Fruit fly (Drosophila melanogaster) whole organism, embryonic: ENCODE results near the gene Kr-h2.
A peak's percentile ranks its signal among the peaks of the same experiment; 100 is the strongest.

ENCODE experiments used
- Abd-B ChIP-seq: fragments of 200-800 bp; sonication (Bioruptor generic); optimal IDR thresholded peaks from 2 replicates; lab custom pipeline; 2018; ENCODE audit warnings: missing biosample characterization, mild to moderate bottlenecking, missing genetic modification characterization, moderate library complexity
- Atf6 ChIP-seq: fragments of 200-800 bp; sonication (Bioruptor generic); IDR thresholded peaks from 2 replicates; pipeline ENCODE4 v1.3.6; 2022; ENCODE audit warnings: missing biosample characterization, missing genetic modification characterization
- Awh ChIP-seq: fragments of 200-800 bp; sonication (Bioruptor generic); IDR thresholded peaks from 2 replicates; pipeline ENCODE4, ENCODE4 v1.3.6; 2022; ENCODE audit warnings: missing biosample characterization, missing genetic modification characterization
- Bdp1 ChIP-seq: fragments of 200-800 bp; sonication (Bioruptor generic); optimal IDR thresholded peaks from 3 replicates; lab custom pipeline; 2016; ENCODE audit warnings: missing biosample characterization, missing genetic modification characterization
- CG10267 ChIP-seq: fragments of 200-800 bp; sonication (Bioruptor generic); optimal IDR thresholded peaks from 2 replicates; lab custom pipeline; 2018; ENCODE audit warnings: missing biosample characterization, mild to moderate bottlenecking, missing genetic modification characterization, moderate library complexity
- CG13287 ChIP-seq: fragments of 200-800 bp; sonication (Bioruptor generic); IDR thresholded peaks from 2 replicates; pipeline ENCODE4 v1.3.6; 2022; ENCODE audit warnings: missing biosample characterization, missing genetic modification characterization; ENCODE audit not compliant: partially characterized antibody
- CG14014 ChIP-seq: fragments of 200-800 bp; sonication (Bioruptor generic); IDR thresholded peaks from 2 replicates; pipeline ENCODE4 v1.3.6; 2022; ENCODE audit warnings: missing biosample characterization, missing genetic modification characterization
- CG15514 ChIP-seq: fragments of 200-800 bp; sonication (Bioruptor generic); optimal IDR thresholded peaks from 3 replicates; lab custom pipeline; 2017; ENCODE audit warnings: missing biosample characterization, missing genetic modification characterization, mild to moderate bottlenecking, moderate library complexity, missing genetic modification reagents
- CG1602 ChIP-seq: fragments of 200-800 bp; sonication (Bioruptor generic); optimal IDR thresholded peaks from 3 replicates; lab custom pipeline; 2016; ENCODE audit warnings: missing biosample characterization, missing genetic modification characterization
- CG18764 ChIP-seq: fragments of 200-800 bp; sonication (Bioruptor generic); optimal IDR thresholded peaks from 3 replicates; lab custom pipeline; 2016; ENCODE audit warnings: missing biosample characterization, missing genetic modification characterization
- CG2116 ChIP-seq: fragments of 200-800 bp; sonication (Bioruptor generic); optimal IDR thresholded peaks from 3 replicates; lab custom pipeline; 2018; ENCODE audit warnings: missing biosample characterization, mild to moderate bottlenecking, missing genetic modification characterization
- CG2875 ChIP-seq: fragments of 200-800 bp; sonication (Bioruptor generic); optimal IDR thresholded peaks from 2 replicates; lab custom pipeline; 2017; ENCODE audit warnings: missing biosample characterization, mild to moderate bottlenecking, missing genetic modification characterization, missing genetic modification reagents
- CG31224 ChIP-seq: fragments of 200-800 bp; sonication (Bioruptor generic); IDR thresholded peaks from 2 replicates; pipeline ENCODE4 v1.3.6; 2022; ENCODE audit warnings: missing biosample characterization, missing genetic modification characterization
- CG31388 ChIP-seq: fragments of 200-800 bp; sonication (Bioruptor generic); optimal IDR thresholded peaks from 2 replicates; lab custom pipeline; 2016; ENCODE audit warnings: missing biosample characterization, missing genetic modification characterization
- CG3407 ChIP-seq: fragments of 200-800 bp; sonication (Bioruptor generic); optimal IDR thresholded peaks from 2 replicates; lab custom pipeline; 2018; ENCODE audit warnings: missing biosample characterization, mild to moderate bottlenecking, missing genetic modification characterization
- CG34376 ChIP-seq: fragments of 200-800 bp; sonication (Bioruptor generic); optimal IDR thresholded peaks from 2 replicates; lab custom pipeline; 2018; ENCODE audit warnings: missing biosample characterization, mild to moderate bottlenecking, missing genetic modification characterization
- CG42726 ChIP-seq: fragments of 200-800 bp; sonication (Bioruptor generic); IDR thresholded peaks from 2 replicates; pipeline ENCODE4 v1.3.6; 2022; ENCODE audit warnings: missing biosample characterization, missing genetic modification characterization; ENCODE audit not compliant: partially characterized antibody
- CG4328 ChIP-seq: fragments of 200-800 bp; sonication (Bioruptor generic); optimal IDR thresholded peaks from 3 replicates; lab custom pipeline; 2017; ENCODE audit warnings: missing biosample characterization, missing genetic modification reagents, missing genetic modification characterization
- CG4360 ChIP-seq: fragments of 200-800 bp; sonication (Bioruptor generic); IDR thresholded peaks from 2 replicates; pipeline ENCODE4 v1.3.6; 2022; ENCODE audit warnings: missing biosample characterization, missing genetic modification characterization
- CG8359 ChIP-seq: fragments of 200-800 bp; sonication (Bioruptor generic); optimal IDR thresholded peaks from 2 replicates; lab custom pipeline; 2017; ENCODE audit warnings: missing biosample characterization, mild to moderate bottlenecking, missing genetic modification characterization, borderline replicate concordance
- CG9817 ChIP-seq: fragments of 200-800 bp; sonication (Bioruptor generic); optimal IDR thresholded peaks from 2 replicates; lab custom pipeline; 2018; ENCODE audit warnings: missing biosample characterization, mild to moderate bottlenecking, missing genetic modification characterization, moderate library complexity
- CG9876 ChIP-seq: fragments of 200-800 bp; sonication (Bioruptor generic); optimal IDR thresholded peaks from 2 replicates; lab custom pipeline; 2016; ENCODE audit warnings: missing biosample characterization, missing genetic modification characterization
- CTCF ChIP-seq: fragments of 200-800 bp; sonication (Bioruptor generic); optimal IDR thresholded peaks from 2 replicates; lab custom pipeline; 2017; ENCODE audit warnings: missing biosample characterization, mild to moderate bottlenecking, missing genetic modification characterization, moderate library complexity
- Deaf1 ChIP-seq: fragments of 200-800 bp; optimal IDR thresholded peaks from 3 replicates; lab custom pipeline; 2019; ENCODE audit warnings: missing biosample characterization, mild to moderate bottlenecking, missing genetic modification characterization, moderate library complexity
- Eip74EF ChIP-seq, 2 experiments: fragments of 200-800 bp in 1 of 2; fragments of >200 bp in 1 of 2; sonication (Bioruptor generic) in 1 of 2; optimal IDR thresholded peaks; 2 replicates each; lab custom pipeline; 2017 to 2019; ENCODE audit warnings: missing biosample characterization in 2 of 2, missing genetic modification characterization in 2 of 2, mild to moderate bottlenecking in 1 of 2, moderate library complexity in 1 of 2
- Fer3 ChIP-seq: fragments of 200-800 bp; sonication (Bioruptor generic); optimal IDR thresholded peaks from 2 replicates; lab custom pipeline; 2018; ENCODE audit warnings: missing biosample characterization, mild to moderate bottlenecking, missing genetic modification characterization, moderate library complexity
- HHEX ChIP-seq: fragments of 200-800 bp; sonication (Bioruptor generic); optimal IDR thresholded peaks from 3 replicates; lab custom pipeline; 2017; ENCODE audit warnings: missing biosample characterization, mild to moderate bottlenecking, missing genetic modification characterization, missing genetic modification reagents
- Lpt ChIP-seq: fragments of >200 bp; optimal IDR thresholded peaks from 2 replicates; lab custom pipeline; 2018; ENCODE audit warnings: missing biosample characterization, missing genetic modification characterization
- MBD-R2 ChIP-seq: fragments of 200-800 bp; sonication (Bioruptor generic); IDR thresholded peaks from 2 replicates; pipeline ENCODE4 v1.3.6; 2022; ENCODE audit warnings: missing biosample characterization, missing genetic modification characterization
- NK7.1 ChIP-seq: fragments of 200-800 bp; sonication (Bioruptor generic); optimal IDR thresholded peaks from 3 replicates; lab custom pipeline; 2016; ENCODE audit warnings: missing biosample characterization, missing genetic modification characterization
- Xrp1 ChIP-seq: fragments of 200-800 bp; sonication (Bioruptor generic); IDR thresholded peaks from 2 replicates; pipeline ENCODE4 v1.3.6; 2022; ENCODE audit warnings: missing biosample characterization, missing genetic modification characterization
- bbx ChIP-seq: fragments of 200-800 bp; sonication (Bioruptor generic); IDR thresholded peaks from 2 replicates; pipeline ENCODE4 v1.3.6; 2022; ENCODE audit warnings: missing biosample characterization, missing genetic modification characterization; ENCODE audit not compliant: partially characterized antibody
- chinmo ChIP-seq: fragments of 200-800 bp; sonication (Bioruptor generic); IDR thresholded peaks from 4 replicates; pipeline ENCODE4 v1.3.6; 2022; ENCODE audit warnings: missing biosample characterization, missing genetic modification characterization; ENCODE audit not compliant: partially characterized antibody
- cwo ChIP-seq: fragments of 200-800 bp; sonication (Bioruptor generic); optimal IDR thresholded peaks from 3 replicates; lab custom pipeline; 2017; ENCODE audit warnings: missing biosample characterization, missing genetic modification characterization, mild to moderate bottlenecking, moderate library complexity, missing genetic modification reagents
- gce ChIP-seq: fragments of 200-800 bp; sonication (Bioruptor generic); IDR thresholded peaks from 3 replicates; pipeline ENCODE4 v1.3.6; 2022; ENCODE audit warnings: missing biosample characterization, missing genetic modification characterization
- grn ChIP-seq: fragments of 200-800 bp; sonication (Bioruptor generic); optimal IDR thresholded peaks from 3 replicates; lab custom pipeline; 2017; ENCODE audit warnings: missing biosample characterization, missing genetic modification characterization
- inv ChIP-seq: fragments of 200-800 bp; sonication (Bioruptor generic); IDR thresholded peaks from 2 replicates; pipeline ENCODE4 v1.3.6; 2022; ENCODE audit warnings: missing biosample characterization, missing genetic modification characterization; ENCODE audit not compliant: partially characterized antibody
- jing ChIP-seq: fragments of 200-800 bp; sonication (Bioruptor generic); optimal IDR thresholded peaks from 2 replicates; lab custom pipeline; 2018; ENCODE audit warnings: missing biosample characterization, mild to moderate bottlenecking, missing genetic modification characterization
- kni ChIP-seq: fragments of 200-800 bp; sonication (Bioruptor generic); optimal IDR thresholded peaks from 3 replicates; lab custom pipeline; 2017; ENCODE audit warnings: mild to moderate bottlenecking, missing biosample characterization, missing genetic modification reagents, missing genetic modification characterization
- lmd ChIP-seq: fragments of 200-800 bp; sonication (Bioruptor generic); IDR thresholded peaks from 2 replicates; pipeline ENCODE4 v1.3.6; 2022; ENCODE audit warnings: missing biosample characterization, missing genetic modification characterization
- nerfin-1 ChIP-seq: fragments of 200-800 bp; sonication (Bioruptor generic); optimal IDR thresholded peaks from 3 replicates; lab custom pipeline; 2019; ENCODE audit warnings: missing biosample characterization, mild to moderate bottlenecking, missing genetic modification characterization, moderate library complexity
- org-1 ChIP-seq: fragments of 200-800 bp; sonication (Bioruptor generic); optimal IDR thresholded peaks from 2 replicates; lab custom pipeline; 2017; ENCODE audit warnings: missing biosample characterization, missing genetic modification characterization
- prd ChIP-seq, 3 experiments: fragments of >200 bp in 2 of 3; fragments of 200-800 bp in 1 of 3; sonication (Bioruptor generic) in 1 of 3; optimal IDR thresholded peaks in 2 of 3; IDR thresholded peaks in 1 of 3; 2 replicates in 2 of 3; 3 replicates in 1 of 3; pipeline versions ENCODE4 v1.3.6 to Lab custom; 2017 to 2022; ENCODE audit warnings: missing biosample characterization in 1 of 3, missing genetic modification characterization in 1 of 3
- sens ChIP-seq: fragments of 200-800 bp; sonication (Bioruptor generic); peaks from one replicate; lab custom pipeline; 2016; ENCODE audit warnings: missing biosample characterization, missing genetic modification characterization
- sima ChIP-seq: fragments of 200-800 bp; sonication (Bioruptor generic); optimal IDR thresholded peaks from 2 replicates; lab custom pipeline; 2016; ENCODE audit warnings: missing biosample characterization, missing genetic modification characterization
- sug ChIP-seq: fragments of 200-800 bp; optimal IDR thresholded peaks from 2 replicates; lab custom pipeline; 2019; ENCODE audit warnings: missing biosample characterization, mild to moderate bottlenecking, missing genetic modification characterization, moderate library complexity
- tin ChIP-seq: fragments of 200-800 bp; sonication (Bioruptor generic); optimal IDR thresholded peaks from 3 replicates; lab custom pipeline; 2016; ENCODE audit warnings: missing biosample characterization, missing genetic modification characterization
- trh ChIP-seq: fragments of 200-800 bp; sonication (Bioruptor generic); optimal IDR thresholded peaks from 2 replicates; lab custom pipeline; 2016; ENCODE audit warnings: missing biosample characterization, missing genetic modification characterization
- twi ChIP-seq: fragments of 200-800 bp; optimal IDR thresholded peaks from 2 replicates; lab custom pipeline; 2019; ENCODE audit warnings: missing biosample characterization, mild to moderate bottlenecking, missing genetic modification characterization, moderate library complexity

The Kr-h2 gene

DNA sequence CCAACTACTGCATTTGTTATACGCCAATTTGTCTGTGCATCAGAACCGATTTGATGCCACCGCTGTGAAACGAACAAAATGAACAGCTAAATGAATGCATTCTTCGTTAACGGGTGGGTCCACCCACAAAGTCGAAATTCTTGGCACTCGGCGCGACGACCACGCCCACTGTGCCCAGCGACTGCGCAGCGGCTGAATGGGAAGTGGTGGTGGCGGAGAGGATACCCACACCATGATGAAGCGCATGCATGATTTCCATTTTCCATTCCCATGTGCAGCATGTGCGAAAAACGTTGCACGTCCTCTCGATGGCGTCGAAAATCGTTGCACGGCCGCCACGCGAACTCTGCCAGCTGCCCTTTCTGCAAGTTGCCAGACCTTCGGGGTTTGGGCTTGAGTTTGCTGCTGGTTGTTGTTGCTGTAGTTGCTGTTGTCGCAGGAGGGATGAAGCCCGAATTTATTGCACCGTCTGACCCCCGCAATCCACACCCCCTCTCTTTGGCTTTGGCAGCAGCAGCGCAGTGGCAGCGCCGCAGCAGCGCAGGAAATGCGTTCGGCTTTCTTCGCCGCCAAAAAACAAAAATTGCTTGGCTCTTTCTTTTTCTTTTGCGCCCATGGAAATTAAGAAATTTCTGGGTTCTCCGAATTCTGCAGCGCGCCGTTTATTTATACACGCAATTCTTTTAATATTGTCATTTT is 10.5 kb downstream of the Kr-h2 start (continued):
- TF ChIP-seq Deaf1: peak; percentile 14
- TF ChIP-seq CG9876: no peak
- no peak for TF ChIP-seq NK7.1 (GFP tag; lab: Kevin White, UChicago)
- TF ChIP-seq jing (GFP tag; lab: Kevin White, UChicago): no peak
- peak; percentile 38 for TF ChIP-seq twi (tag; lab: Kevin White, UChicago)
- TF ChIP-seq CTCF: no peak
- TF ChIP-seq tin (GFP tag; lab: Kevin White, UChicago): no peak
- no peak for TF ChIP-seq Eip74EF (GFP tag; optimal IDR thresholded peaks at IDR 0.05; lab: Kevin White, UChicago)
- TF ChIP-seq CG8359 (GFP tag; lab: Kevin White, UChicago): no peak
- no peak for TF ChIP-seq CG13287 (GFP tag; lab: Robert Waterston, UW)
- TF ChIP-seq CG42726 (GFP tag; lab: Robert Waterston, UW): peak; percentile 100
- TF ChIP-seq Lpt (GFP tag; lab: Kevin White, UChicago): no peak
- TF ChIP-seq sug: no peak
- TF ChIP-seq CG1602 (GFP tag; lab: Kevin White, UChicago): no peak
- TF ChIP-seq CG18764 (GFP tag; lab: Kevin White, UChicago): no peak
- no peak for TF ChIP-seq sima
- TF ChIP-seq CG31388 (GFP tag; lab: Kevin White, UChicago): no peak
- 0 out of 4 replicates have a peak, but pooled peaks have one; percentile 13 for TF ChIP-seq chinmo (GFP tag; lab: Robert Waterston, UW)
- no peak for TF ChIP-seq org-1 (GFP tag; lab: Kevin White, UChicago)
- no peak for TF ChIP-seq cwo (GFP tag; lab: Kevin White, UChicago)
- TF ChIP-seq CG9817 (tag; lab: Kevin White, UChicago): no peak
- no peak for TF ChIP-seq inv
- no peak for TF ChIP-seq trh (GFP tag; lab: Kevin White, UChicago)
- TF ChIP-seq lmd (GFP tag; lab: Robert Waterston, UW): no peak
- TF ChIP-seq Xrp1 (GFP tag; lab: Robert Waterston, UW): 0 out of 2 replicates have a peak, but pooled peaks have one; percentile 20
- no peak for TF ChIP-seq Abd-B (GFP tag; lab: Kevin White, UChicago)
- TF ChIP-seq CG31224 (GFP tag; lab: Robert Waterston, UW): no peak
- TF ChIP-seq Bdp1 (GFP tag; lab: Kevin White, UChicago): no peak
- 0 out of 3 replicates have a peak, but pooled peaks have one; percentile 7 for TF ChIP-seq gce (GFP tag; lab: Robert Waterston, UW)
- TF ChIP-seq prd (optimal IDR thresholded peaks at IDR 0.05; lab: Kevin White, UChicago): no peak
- TF ChIP-seq prd (GFP tag; IDR thresholded peaks at IDR 0.05; lab: Robert Waterston, UW): no peak
- TF ChIP-seq CG34376 (GFP tag; lab: Kevin White, UChicago): no peak
- TF ChIP-seq CG14014 (GFP tag; lab: Robert Waterston, UW): no peak
- peak; percentile 3 for TF ChIP-seq sens (GFP tag; lab: Kevin White, UChicago)
- TF ChIP-seq Atf6 (GFP tag; lab: Robert Waterston, UW): no peak
- TF ChIP-seq CG3407 (GFP tag; lab: Kevin White, UChicago): no peak
- peak; percentile 50; the same call in 1 of the 2 replicates for TF ChIP-seq CG4360 (GFP tag; lab: Robert Waterston, UW)
- no peak for TF ChIP-seq MBD-R2 (GFP tag; lab: Robert Waterston, UW)
- TF ChIP-seq nerfin-1 (tag; lab: Kevin White, UChicago): peak; percentile 20
- TF ChIP-seq CG4328 (GFP tag; lab: Kevin White, UChicago): no peak
- TF ChIP-seq CG2875: no peak
- TF ChIP-seq CG2116 (GFP tag; lab: Kevin White, UChicago): no peak
- TF ChIP-seq CG10267 (tag; lab: Kevin White, UChicago): no peak
- TF ChIP-seq kni (GFP tag; lab: Kevin White, UChicago): no peak
- TF ChIP-seq HHEX: no peak
- no peak for TF ChIP-seq bbx (GFP tag; lab: Robert Waterston, UW)
- no peak for TF ChIP-seq CG15514
- TF ChIP-seq Awh (GFP tag; lab: Robert Waterston, UW): no peak
- TF ChIP-seq Fer3 (tag; lab: Kevin White, UChicago): no peak
- TF ChIP-seq grn (GFP tag; lab: Kevin White, UChicago): no peak
